Fruit fly (Drosophila melanogaster) whole organism, wandering third instar larva: ENCODE results near the gene Eip74EF.

Source experiments
- CG32264 ChIP-seq: fragments of 200-800 bp; sonication (Bioruptor generic); optimal IDR thresholded peaks from 2 replicates; lab custom pipeline; 2016; ENCODE audit warnings: missing biosample characterization, missing genetic modification characterization
- CrebA ChIP-seq: fragments of 200-800 bp; sonication (Bioruptor generic); optimal IDR thresholded peaks from 2 replicates; lab custom pipeline; 2016; ENCODE audit warnings: missing biosample characterization, mild to moderate bottlenecking, missing genetic modification characterization, borderline replicate concordance
- Dfd ChIP-seq: fragments of >200 bp; optimal IDR thresholded peaks from 2 replicates; lab custom pipeline; 2017; ENCODE audit warnings: missing biosample characterization, missing genetic modification characterization
- Dif ChIP-seq: fragments of 200-275, 200-300 bp; sonication (Bioruptor generic); optimal IDR thresholded peaks from 2 replicates; lab custom pipeline; 2018; ENCODE audit warnings: missing biosample characterization, missing genetic modification characterization; ENCODE audit not compliant: partially characterized antibody
- GATAd ChIP-seq: sonication (Bioruptor generic); optimal IDR thresholded peaks from 2 replicates; lab custom pipeline; 2016; ENCODE audit warnings: missing biosample characterization, missing genetic modification characterization
- HLH106 ChIP-seq: fragments of 200-800 bp; optimal IDR thresholded peaks from 3 replicates; lab custom pipeline; 2019; ENCODE audit warnings: missing biosample characterization, mild to moderate bottlenecking, missing genetic modification characterization, moderate library complexity
- Hr78 ChIP-seq: fragments of >200 bp; optimal IDR thresholded peaks from 2 replicates; lab custom pipeline; 2017; ENCODE audit warnings: missing biosample characterization, missing genetic modification characterization
- Hr83 ChIP-seq: fragments of 200-300 bp; sonication (Bioruptor generic); optimal IDR thresholded peaks from 2 replicates; lab custom pipeline; 2016; ENCODE audit warnings: missing biosample characterization, mild to moderate bottlenecking, missing genetic modification characterization, moderate library complexity; ENCODE audit not compliant: poor library complexity, severe bottlenecking
- Jra ChIP-seq: sonication (Bioruptor generic); optimal IDR thresholded peaks from 2 replicates; lab custom pipeline; 2016; ENCODE audit warnings: missing biosample characterization, missing genetic modification characterization
- Myc ChIP-seq: fragments of >200 bp; optimal IDR thresholded peaks from 2 replicates; lab custom pipeline; 2017
- N ChIP-seq: fragments of >200 bp; optimal IDR thresholded peaks from 2 replicates; lab custom pipeline; 2018; ENCODE audit warnings: missing biosample characterization, missing external identifiers, missing genetic modification characterization
- OdsH ChIP-seq: fragments of 200-800 bp; sonication (Bioruptor generic); optimal IDR thresholded peaks from 2 replicates; lab custom pipeline; 2016; ENCODE audit warnings: missing biosample characterization, mild to moderate bottlenecking, missing genetic modification characterization
- Rel ChIP-seq, 2 experiments: fragments of 200-800 bp; sonication (Bioruptor generic) in 1 of 2; optimal IDR thresholded peaks; 2 replicates in 1 of 2; 3 replicates in 1 of 2; lab custom pipeline; 2016 to 2019; ENCODE audit warnings: mild to moderate bottlenecking in 2 of 2, missing biosample characterization in 2 of 2, missing genetic modification characterization in 2 of 2, moderate library complexity in 1 of 2
- Vsx2 ChIP-seq: fragments of 200-300, 225-300 bp; sonication (Bioruptor generic); optimal IDR thresholded peaks from 2 replicates; lab custom pipeline; 2018; ENCODE audit warnings: missing biosample characterization, missing genetic modification characterization; ENCODE audit not compliant: partially characterized antibody
- br ChIP-seq: fragments of 200-800 bp; sonication (Bioruptor generic); optimal IDR thresholded peaks from 2 replicates; lab custom pipeline; 2016; ENCODE audit warnings: missing biosample characterization, missing genetic modification characterization
- brk ChIP-seq: fragments of 200-800 bp; sonication (Bioruptor generic); optimal IDR thresholded peaks from 2 replicates; lab custom pipeline; 2016; ENCODE audit warnings: missing biosample characterization, mild to moderate bottlenecking, missing genetic modification characterization
- dmrt93B ChIP-seq: fragments of 200-800 bp; sonication (Bioruptor generic); optimal IDR thresholded peaks from 2 replicates; lab custom pipeline; 2018; ENCODE audit warnings: missing biosample characterization, mild to moderate bottlenecking, missing genetic modification characterization
- dsf ChIP-seq: sonication (Bioruptor generic); optimal IDR thresholded peaks from 2 replicates; lab custom pipeline; 2016; ENCODE audit warnings: missing biosample characterization, missing genetic modification characterization, borderline replicate concordance
- ey ChIP-seq: fragments of 200-800 bp; sonication (Bioruptor generic); optimal IDR thresholded peaks from 2 replicates; lab custom pipeline; 2016; ENCODE audit warnings: missing biosample characterization, missing genetic modification characterization
- foxo ChIP-seq, 2 experiments: fragments of 200-800 bp; sonication (Bioruptor generic); optimal IDR thresholded peaks; 2 replicates in 1 of 2; 3 replicates in 1 of 2; lab custom pipeline; 2016 to 2017; ENCODE audit warnings: missing biosample characterization in 2 of 2, missing genetic modification characterization in 2 of 2
- fru ChIP-seq: fragments of 200-800 bp; sonication (Bioruptor generic); optimal IDR thresholded peaks from 3 replicates; lab custom pipeline; 2016; ENCODE audit warnings: missing biosample characterization, mild to moderate bottlenecking, missing genetic modification characterization
- h ChIP-seq: fragments of 200-800 bp; sonication (Bioruptor generic); optimal IDR thresholded peaks from 3 replicates; lab custom pipeline; 2016; ENCODE audit warnings: missing biosample characterization, mild to moderate bottlenecking, missing genetic modification characterization
- lola ChIP-seq: fragments of >200 bp; optimal IDR thresholded peaks from 2 replicates; lab custom pipeline; 2017; ENCODE audit warnings: missing biosample characterization, missing genetic modification characterization
- pan ChIP-seq: fragments of >200 bp; optimal IDR thresholded peaks from 2 replicates; lab custom pipeline; 2017
- psq ChIP-seq: fragments of 200-800 bp; sonication (Bioruptor generic); optimal IDR thresholded peaks from 3 replicates; lab custom pipeline; 2017; ENCODE audit warnings: missing biosample characterization, mild to moderate bottlenecking, missing genetic modification characterization, moderate library complexity
- rgr ChIP-seq: fragments of 200-800 bp; sonication (Bioruptor generic); optimal IDR thresholded peaks from 3 replicates; lab custom pipeline; 2016; ENCODE audit warnings: missing biosample characterization, mild to moderate bottlenecking, missing genetic modification characterization
- sage ChIP-seq: fragments of 200-800 bp; sonication (Bioruptor generic); optimal IDR thresholded peaks from 2 replicates; lab custom pipeline; 2016; ENCODE audit warnings: missing biosample characterization, mild to moderate bottlenecking, missing genetic modification characterization
- sv ChIP-seq: fragments of 200-800 bp; sonication (Bioruptor generic); optimal IDR thresholded peaks from 3 replicates; lab custom pipeline; 2016; ENCODE audit warnings: missing biosample characterization, missing genetic modification characterization

The Eip74EF gene

DNA sequence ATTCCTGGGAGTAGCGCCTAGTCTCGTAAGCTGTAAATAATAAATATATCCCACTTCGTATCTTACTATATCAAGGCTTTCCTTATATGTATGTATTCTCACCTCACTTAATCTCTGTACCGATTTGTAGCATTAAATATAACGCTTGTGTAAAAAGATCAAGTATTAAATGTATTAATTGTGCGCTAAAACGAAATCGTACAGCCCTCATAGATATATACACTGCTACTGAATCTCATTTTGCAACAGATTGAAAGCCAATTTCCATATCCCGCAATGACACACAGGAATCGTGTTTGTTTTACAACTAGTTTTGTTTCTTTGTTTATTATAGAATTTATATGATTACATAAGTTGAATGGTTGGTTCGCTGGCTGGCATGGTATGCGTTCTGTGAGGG lies 18.7 kb upstream of the Eip74EF start:
- no peak for TF ChIP-seq sage (GFP tag; lab: Kevin White, UChicago)
- no peak for TF ChIP-seq Myc (lab: Kevin White, UChicago)
- TF ChIP-seq CG32264 (GFP tag; lab: Kevin White, UChicago): no peak
- TF ChIP-seq dmrt93B (GFP tag; lab: Kevin White, UChicago): no peak
- no peak for TF ChIP-seq OdsH
- no peak for TF ChIP-seq rgr (GFP tag; lab: Kevin White, UChicago)
- TF ChIP-seq ey (GFP tag; lab: Kevin White, UChicago): no peak
- TF ChIP-seq lola (GFP tag; lab: Kevin White, UChicago): no peak
- TF ChIP-seq N: no peak
- TF ChIP-seq psq (GFP tag; lab: Kevin White, UChicago): no peak
- TF ChIP-seq sv (GFP tag; lab: Kevin White, UChicago): no peak
- no peak for TF ChIP-seq Dfd (GFP tag; lab: Kevin White, UChicago)

DNA sequence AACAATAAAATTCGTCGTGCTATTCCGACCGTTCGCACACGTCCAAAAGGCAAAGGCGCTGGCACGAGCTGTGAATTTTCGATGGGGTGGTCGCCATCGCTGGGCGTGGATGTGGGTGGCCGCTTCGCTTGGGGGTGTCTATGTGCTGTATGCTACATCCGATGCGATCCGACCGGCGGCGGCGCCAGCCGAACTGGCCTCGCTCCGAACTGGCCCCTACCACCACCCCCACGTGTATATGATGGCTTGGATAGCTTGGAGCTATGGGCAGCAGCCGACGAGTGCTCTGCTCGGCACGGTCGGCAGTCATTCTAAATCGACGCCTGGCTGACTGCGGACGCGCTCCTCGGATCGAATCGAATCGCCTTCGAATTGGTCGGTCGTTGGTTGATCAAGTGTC lies 14.0 kb upstream of the Eip74EF start, which contains the start of gene CG7497:
CG7497 (plus strand) TSS at position 308 of the 400 bp plus-strand sequence.
- TF ChIP-seq brk (GFP tag; lab: Kevin White, UChicago): no peak
- TF ChIP-seq foxo (GFP tag; optimal IDR thresholded peaks at IDR 0.05; lab: Kevin White, UChicago): no peak
- TF ChIP-seq OdsH: no peak
- TF ChIP-seq Vsx2 (GFP tag; lab: Kevin White, UChicago): no peak
- no peak for TF ChIP-seq CrebA (GFP tag; lab: Kevin White, UChicago)
- no peak for TF ChIP-seq fru (GFP tag; lab: Kevin White, UChicago)
- TF ChIP-seq GATAd (GFP tag; lab: Kevin White, UChicago): no peak
- no peak for TF ChIP-seq CG32264 (GFP tag; lab: Kevin White, UChicago)
- no peak for TF ChIP-seq Dif
- no peak for TF ChIP-seq pan (lab: Kevin White, UChicago)

DNA sequence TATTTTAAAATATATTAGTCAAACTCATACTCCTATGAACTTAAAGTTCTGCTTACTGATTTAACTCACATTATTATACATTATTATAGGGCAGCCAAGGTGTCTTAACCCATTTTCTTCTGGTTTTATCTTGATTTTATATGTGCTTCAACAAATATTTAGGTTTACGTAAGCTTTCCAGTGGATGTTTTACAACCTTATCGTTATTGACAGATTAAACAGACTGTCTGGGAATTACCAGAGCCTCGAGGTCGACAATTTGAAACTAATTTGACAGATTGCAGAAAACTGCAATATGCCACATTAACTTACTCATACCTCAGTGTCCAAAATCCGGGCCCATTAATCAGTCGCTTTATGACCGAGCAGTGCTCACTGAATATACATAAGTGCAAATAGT lies 12.1 kb upstream of the Eip74EF start:
- TF ChIP-seq Dfd (GFP tag; lab: Kevin White, UChicago): no peak
- peak in 1 of 2 experiments; percentile 2 for TF ChIP-seq foxo (GFP tag; optimal IDR thresholded peaks at IDR 0.05; lab: Kevin White, UChicago)
- TF ChIP-seq h: no peak
- no peak for TF ChIP-seq Jra (GFP tag; lab: Kevin White, UChicago)
- no peak for TF ChIP-seq dmrt93B (GFP tag; lab: Kevin White, UChicago)
- TF ChIP-seq Rel (GFP tag; optimal IDR thresholded peaks at IDR 0.05; lab: Kevin White, UChicago): no peak
- TF ChIP-seq Rel (tag; optimal IDR thresholded peaks at IDR 0.05; lab: Kevin White, UChicago): peak; percentile 34

DNA sequence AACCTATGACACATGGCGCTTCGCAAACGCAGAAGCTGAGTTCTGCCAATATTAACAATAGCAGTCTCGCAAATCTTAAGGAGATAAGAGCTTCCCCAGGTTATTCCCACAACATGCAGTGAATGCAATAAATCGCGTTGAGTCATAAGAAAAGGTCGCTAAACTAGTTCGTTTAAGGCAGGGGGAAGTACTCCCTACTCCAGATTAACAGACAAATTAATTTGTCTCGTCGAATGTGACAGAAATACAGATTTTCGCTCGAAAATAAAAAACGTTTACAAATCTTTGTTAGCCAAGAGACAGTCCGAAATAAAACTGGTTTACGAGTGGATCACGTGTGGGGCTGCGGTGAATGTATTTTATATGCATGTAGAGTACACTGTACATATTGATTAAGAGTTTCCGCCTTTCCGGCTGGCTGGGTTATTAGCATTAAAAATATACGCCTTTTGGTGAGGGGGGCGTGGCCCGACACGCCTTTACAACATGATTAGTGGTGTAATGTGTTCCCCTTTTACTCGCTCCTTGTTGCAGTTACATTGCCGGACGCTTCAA lies 6.5 kb upstream of the Eip74EF start:
- TF ChIP-seq Vsx2 (GFP tag; lab: Kevin White, UChicago) (peak; percentile 40), Hr83 (GFP tag; lab: Kevin White, UChicago) (no peak), CG32264 (GFP tag; lab: Kevin White, UChicago) (no peak), pan (lab: Kevin White, UChicago) (no peak), Rel (GFP tag; optimal IDR thresholded peaks at IDR 0.05; lab: Kevin White, UChicago) (no peak), Rel (tag; optimal IDR thresholded peaks at IDR 0.05; lab: Kevin White, UChicago) (peak; percentile 93)
- TF ChIP-seq, all 38 proteins: peak for 2

DNA sequence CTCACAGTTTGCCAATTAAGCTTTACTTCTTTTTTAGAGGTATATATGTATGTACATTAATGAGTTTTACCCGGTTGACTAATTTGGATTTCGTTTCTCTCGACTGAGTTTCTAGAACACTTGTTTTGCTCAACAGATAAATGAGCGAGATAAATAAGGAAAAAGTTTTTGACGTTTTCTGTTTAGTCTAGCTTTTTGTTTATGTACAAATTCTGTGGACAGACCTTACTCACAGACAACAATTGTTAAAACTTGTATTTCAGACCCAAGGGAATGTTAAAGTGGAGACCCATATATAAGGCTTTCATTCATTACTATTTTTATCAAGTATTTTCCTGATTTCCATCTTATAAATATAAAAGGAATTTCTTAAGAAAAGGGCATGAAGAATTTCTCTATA lies 5.9 kb upstream of the Eip74EF start:
- no peak for TF ChIP-seq lola (GFP tag; lab: Kevin White, UChicago)
- TF ChIP-seq Jra (GFP tag; lab: Kevin White, UChicago): no peak
- TF ChIP-seq N: no peak
- TF ChIP-seq Hr78 (GFP tag; lab: Kevin White, UChicago): no peak
- no peak for TF ChIP-seq dsf (GFP tag; lab: Kevin White, UChicago)
- TF ChIP-seq HLH106 (tag; lab: Kevin White, UChicago): no peak
- TF ChIP-seq br (GFP tag; lab: Kevin White, UChicago): no peak
- TF ChIP-seq rgr (GFP tag; lab: Kevin White, UChicago): peak; percentile 7
